Worm (Caenorhabditis elegans) whole organism, L4 larva: ENCODE results near the gene nhr-39.

Source experiments
- F44E2.7 ChIP-seq: fragments of 200-800 bp; sonication (Bioruptor generic); IDR thresholded peaks from 2 replicates; pipeline ENCODE4 v2.1.2; 2022; ENCODE audit warnings: missing genetic modification characterization, missing compliant biosample characterization
- Y105C5A.15 ChIP-seq: fragments of 200-800 bp; sonication (Bioruptor generic); IDR thresholded peaks from 2 replicates; pipeline ENCODE4 v1.3.6; 2022; ENCODE audit warnings: missing genetic modification characterization, missing compliant biosample characterization
- aha-1 ChIP-seq: fragments of 150-350 bp; peaks from one replicate; lab custom pipeline; 2014; ENCODE audit warnings: missing biosample characterization, missing genetic modification characterization
- ama-1 ChIP-seq: fragments of 150-350 bp; optimal IDR thresholded peaks from 2 replicates; lab custom pipeline; 2014; ENCODE audit warnings: inconsistent platforms, mixed read lengths
- ceh-62 ChIP-seq: sonication (generic microtip); optimal IDR thresholded peaks from 2 replicates; lab custom pipeline; 2017; ENCODE audit warnings: missing biosample characterization, missing genetic modification characterization
- cey-2 ChIP-seq: sonication (generic microtip); optimal IDR thresholded peaks from 3 replicates; lab custom pipeline; 2017; ENCODE audit warnings: missing genetic modification characterization, mild to moderate bottlenecking, missing compliant biosample characterization, antibody characterized with exemption, borderline replicate concordance; ENCODE audit not compliant: insufficient read depth
- daf-12 ChIP-seq: fragments of 150-350 bp; optimal IDR thresholded peaks from 2 replicates; lab custom pipeline; 2014; ENCODE audit warnings: missing biosample characterization, missing genetic modification reagents, missing genetic modification characterization
- daf-19 ChIP-seq: fragments of 200-800 bp; sonication (Bioruptor generic); conservative IDR thresholded peaks from 2 replicates; pipeline ENCODE4 v1.3.6; 2022; ENCODE audit warnings: missing genetic modification characterization, missing compliant biosample characterization
- dmd-8 ChIP-seq: fragments of 200-800 bp; sonication (Bioruptor generic); IDR thresholded peaks from 2 replicates; pipeline ENCODE4 v1.3.6; 2022; ENCODE audit warnings: missing genetic modification characterization, missing compliant biosample characterization
- dmd-9 ChIP-seq: fragments of 200-800 bp; sonication (Bioruptor generic); IDR thresholded peaks from 2 replicates; pipeline ENCODE4 v1.3.6; 2022; ENCODE audit warnings: missing genetic modification reagents, missing genetic modification characterization, missing compliant biosample characterization
- egl-27 ChIP-seq: sonication (generic microtip); optimal IDR thresholded peaks from 3 replicates; lab custom pipeline; 2017; ENCODE audit warnings: missing biosample characterization, missing genetic modification reagents, missing genetic modification characterization
- egl-43 ChIP-seq: fragments of 200-800 bp; sonication (Bioruptor generic); IDR thresholded peaks from 2 replicates; pipeline ENCODE4 v1.3.6; 2022; ENCODE audit warnings: missing genetic modification reagents, missing genetic modification characterization, missing compliant biosample characterization
- gei-8 ChIP-seq: fragments of 200-800 bp; sonication (Bioruptor generic); optimal IDR thresholded peaks from 2 replicates; lab custom pipeline; 2018; ENCODE audit warnings: mild to moderate bottlenecking, missing genetic modification characterization, missing compliant biosample characterization
- hlh-30 ChIP-seq: sonication (generic microtip); optimal IDR thresholded peaks from 2 replicates; lab custom pipeline; 2017; ENCODE audit warnings: antibody characterized with exemption, mild to moderate bottlenecking, missing genetic modification characterization, missing compliant biosample characterization; ENCODE audit not compliant: insufficient read depth
- hmg-1.1 ChIP-seq: fragments of 200-800 bp; sonication (Bioruptor generic); IDR thresholded peaks from 2 replicates; pipeline ENCODE4 v1.3.6; 2022; ENCODE audit warnings: missing genetic modification reagents, missing genetic modification characterization, missing compliant biosample characterization
- lim-7 ChIP-seq: fragments of 200-800 bp; sonication (Bioruptor generic); IDR thresholded peaks from 2 replicates; pipeline ENCODE4 v1.3.6; 2022; ENCODE audit warnings: missing genetic modification characterization, missing compliant biosample characterization
- lin-13 ChIP-seq: fragments of 150-350 bp; optimal IDR thresholded peaks from 2 replicates; lab custom pipeline; 2014; ENCODE audit warnings: missing biosample characterization, missing genetic modification reagents, missing genetic modification characterization
- lin-29 ChIP-seq: fragments of 200-800 bp; sonication (Bioruptor generic); IDR thresholded peaks from 2 replicates; pipeline ENCODE4 v1.3.6; 2022; ENCODE audit warnings: missing genetic modification reagents, missing genetic modification characterization, missing compliant biosample characterization
- lir-3 ChIP-seq: sonication (generic microtip); optimal IDR thresholded peaks from 2 replicates; lab custom pipeline; 2016; ENCODE audit warnings: mild to moderate bottlenecking, missing genetic modification characterization, missing compliant biosample characterization
- madf-5 ChIP-seq, 2 experiments: fragments of 200-800 bp; sonication (Bioruptor generic); IDR thresholded peaks; 2 replicates each; pipeline ENCODE4 v1.3.6; 2022; ENCODE audit warnings: missing compliant biosample characterization in 2 of 2, missing genetic modification characterization in 2 of 2
- madf-9 ChIP-seq: fragments of 200-800 bp; sonication (Bioruptor generic); conservative IDR thresholded peaks from 2 replicates; pipeline ENCODE4 v1.3.6; 2022; ENCODE audit warnings: missing genetic modification reagents, missing genetic modification characterization, missing compliant biosample characterization
- mep-1 ChIP-seq: fragments of 150-350 bp; sonication (generic microtip); optimal IDR thresholded peaks from 3 replicates; lab custom pipeline; 2014; ENCODE audit warnings: missing biosample characterization, missing genetic modification characterization
- nhr-10 ChIP-seq: fragments of 150-350 bp; optimal IDR thresholded peaks from 2 replicates; lab custom pipeline; 2014; ENCODE audit warnings: missing biosample characterization, missing genetic modification characterization
- nhr-11 ChIP-seq: fragments of 150-350 bp; optimal IDR thresholded peaks from 2 replicates; lab custom pipeline; 2014; ENCODE audit warnings: missing biosample characterization, missing genetic modification characterization
- nhr-25 ChIP-seq: sonication (generic microtip); optimal IDR thresholded peaks from 2 replicates; lab custom pipeline; 2017; ENCODE audit warnings: missing genetic modification characterization, mild to moderate bottlenecking, missing compliant biosample characterization, antibody characterized with exemption, moderate library complexity, borderline replicate concordance; ENCODE audit not compliant: insufficient read depth
- nhr-42 ChIP-seq: fragments of 200-800 bp; sonication (Bioruptor generic); IDR thresholded peaks from 2 replicates; pipeline ENCODE4 v1.3.6; 2022; ENCODE audit warnings: missing genetic modification characterization, missing compliant biosample characterization
- nhr-6 ChIP-seq: fragments of 150-350 bp; optimal IDR thresholded peaks from 2 replicates; lab custom pipeline; 2014; ENCODE audit warnings: missing biosample characterization, missing genetic modification characterization
- pha-4 ChIP-seq, 2 experiments: fragments of 150-350 bp in 1 of 2; fragments of 200-800 bp in 1 of 2; sonication (Bioruptor generic) in 1 of 2; IDR thresholded peaks in 1 of 2; optimal IDR thresholded peaks in 1 of 2; 2 replicates each; pipeline versions ENCODE4 v1.3.6 to Lab custom; 2014 to 2022; ENCODE audit warnings: missing genetic modification characterization in 2 of 2, missing genetic modification reagents in 2 of 2, missing biosample characterization in 1 of 2, missing compliant biosample characterization in 1 of 2
- rbr-2 ChIP-seq: sonication (generic microtip); optimal IDR thresholded peaks from 2 replicates; lab custom pipeline; 2016; ENCODE audit warnings: missing genotype, missing genetic modification characterization, missing compliant biosample characterization
- saeg-2 ChIP-seq: fragments of 200-800 bp; sonication (Bioruptor generic); IDR thresholded peaks from 2 replicates; pipeline ENCODE4 v1.3.6; 2022; ENCODE audit warnings: missing genetic modification reagents, missing genetic modification characterization, missing compliant biosample characterization
- sdz-12 ChIP-seq: fragments of 200-800 bp; sonication (Bioruptor generic); optimal IDR thresholded peaks from 2 replicates; lab custom pipeline; 2018; ENCODE audit warnings: mild to moderate bottlenecking, missing genetic modification characterization, missing compliant biosample characterization
- set-16 ChIP-seq: fragments of 200-800 bp; sonication (Bioruptor generic); IDR thresholded peaks from 2 replicates; pipeline ENCODE4 v1.3.6; 2022; ENCODE audit warnings: missing genetic modification reagents, missing genetic modification characterization, missing compliant biosample characterization
- snpc-1.2 ChIP-seq: fragments of 200-800 bp; sonication (Bioruptor generic); IDR thresholded peaks from 2 replicates; pipeline ENCODE4 v1.3.6; 2022; ENCODE audit warnings: missing genetic modification reagents, missing genetic modification characterization, missing compliant biosample characterization
- snpc-4 ChIP-seq: fragments of 150-350 bp; optimal IDR thresholded peaks from 2 replicates; lab custom pipeline; 2014; ENCODE audit warnings: missing biosample characterization, missing genetic modification characterization
- unc-130 ChIP-seq: sonication (generic microtip); optimal IDR thresholded peaks from 2 replicates; lab custom pipeline; 2016; ENCODE audit warnings: missing genetic modification reagents, missing genetic modification characterization, missing compliant biosample characterization
- unc-39 ChIP-seq: sonication (generic microtip); optimal IDR thresholded peaks from 2 replicates; lab custom pipeline; 2017; ENCODE audit warnings: missing biosample characterization, missing genetic modification characterization
- unc-62 ChIP-seq, 3 experiments: fragments of 150-350 bp in 1 of 3; sonication (generic microtip); optimal IDR thresholded peaks in 2 of 3; peaks in 1 of 3; 1 replicate in 1 of 3; 2 replicates in 2 of 3; lab custom pipeline; 2014 to 2017; ENCODE audit warnings: missing biosample characterization in 3 of 3, missing genetic modification characterization in 3 of 3, missing genetic modification reagents in 3 of 3, missing genotype in 1 of 3
- vab-7 ChIP-seq: fragments of 200-800 bp; sonication (Bioruptor generic); IDR thresholded peaks from 2 replicates; pipeline ENCODE4 v1.3.6; 2022; ENCODE audit warnings: missing genetic modification reagents, missing genetic modification characterization, missing compliant biosample characterization
- zag-1 ChIP-seq: fragments of 150-350 bp; optimal IDR thresholded peaks from 2 replicates; lab custom pipeline; 2014; ENCODE audit warnings: missing biosample characterization, missing genetic modification characterization
- zfp-2 ChIP-seq: sonication (generic microtip); optimal IDR thresholded peaks from 2 replicates; lab custom pipeline; 2016; ENCODE audit warnings: mild to moderate bottlenecking, missing genetic modification characterization, missing compliant biosample characterization
- zip-2 ChIP-seq: fragments of 150-350 bp; optimal IDR thresholded peaks from 2 replicates; lab custom pipeline; 2014; ENCODE audit warnings: missing biosample characterization, missing genetic modification characterization

The nhr-39 gene

ce11 chrV:9291919-9292318 lies 11.2 kb upstream of the nhr-39 start, which contains the start of gene ZK682.7:
Gene ZK682.7, minus strand, starts transcription at chrV:9292165.
- TF ChIP-seq daf-12 (tag; lab: Kevin White, UChicago) (no peak), egl-27 (tag; lab: Kevin White, UChicago) (no peak), ceh-62 (tag; lab: Kevin White, UChicago) (no peak), sdz-12 (GFP tag; lab: Kevin White, UChicago) (no peak), hlh-30 (tag; lab: Kevin White, UChicago) (no peak), nhr-6 (no peak), snpc-4 (no peak), daf-19 (GFP tag; lab: Robert Waterston, UW) (no peak), zfp-2 (tag; lab: Kevin White, UChicago) (no peak), ama-1 (lab: Kevin White, UChicago) (no peak), nhr-42 (no peak), cey-2 (no peak), lin-29 (no peak), mep-1 (tag; lab: Kevin White, UChicago) (no peak), lin-13 (GFP tag; lab: Kevin White, UChicago) (no peak), saeg-2 (GFP tag; lab: Robert Waterston, UW) (no peak), nhr-10 (tag; lab: Kevin White, UChicago) (no peak), aha-1 (no peak)
- TF ChIP-seq, all 104 proteins: peak for 0

- TF ChIP-seq rbr-2 (tag; lab: Kevin White, UChicago) (peak; percentile 43), hmg-1.1 (GFP tag; lab: Robert Waterston, UW) (peak; percentile 33; the same call in 1 of the 2 replicates), Y105C5A.15 (GFP tag; lab: Robert Waterston, UW) (no peak), lim-7 (GFP tag; lab: Robert Waterston, UW) (no peak), dmd-9 (no peak), set-16 (GFP tag; lab: Robert Waterston, UW) (peak; percentile 98), vab-7 (GFP tag; lab: Robert Waterston, UW) (0 out of 2 replicates have a peak, but pooled peaks have one; percentile 5), egl-43 (GFP tag; lab: Robert Waterston, UW) (peak; percentile 86), madf-5 (GFP tag; IDR thresholded peaks at IDR 0.05; lab: Robert Waterston, UW) (peak in 1 of 2 experiments; percentile 62; a peak in 1 of 4 replicates), madf-9 (GFP tag; lab: Robert Waterston, UW) (no peak), sdz-12 (GFP tag; lab: Kevin White, UChicago) (no peak), unc-39 (tag; lab: Kevin White, UChicago) (no peak), zag-1 (tag; lab: Kevin White, UChicago) (no peak), snpc-4 (no peak)
- TF ChIP-seq, all 104 proteins: peak for 6
Measured at ce11 chrV:9293359-9293758, 9.8 kb upstream of the nhr-39 start.

- TF ChIP-seq unc-130 (GFP tag; lab: Kevin White, UChicago) (no peak), gei-8 (GFP tag; lab: Kevin White, UChicago) (no peak), unc-62 (GFP tag; optimal IDR thresholded peaks at IDR 0.05 in 1 of 2; lab: Kevin White, UChicago) (peak in 1 of 2 experiments; percentile 87), unc-62 (tag; optimal IDR thresholded peaks at IDR 0.05; lab: Kevin White, UChicago) (no peak), lir-3 (tag; lab: Kevin White, UChicago) (no peak), pha-4 (GFP tag; IDR thresholded peaks at IDR 0.05; lab: Robert Waterston, UW) (no peak), pha-4 (tag; optimal IDR thresholded peaks at IDR 0.05; lab: Kevin White, UChicago) (no peak)
Measured at ce11 chrV:9295581-9295980, 7.5 kb upstream of the nhr-39 start.

- TF ChIP-seq zip-2 (tag; lab: Kevin White, UChicago) (no peak), nhr-11 (tag; lab: Kevin White, UChicago) (no peak), nhr-25 (tag; lab: Kevin White, UChicago) (no peak), daf-19 (GFP tag; lab: Robert Waterston, UW) (no peak), snpc-1.2 (no peak), F44E2.7 (GFP tag; lab: Robert Waterston, UW) (no peak), dmd-8 (no peak), cey-2 (no peak)
Measured at ce11 chrV:9297332-9297731, 5.8 kb upstream of the nhr-39 start, which contains the start of gene F44A2.5. Gene F44A2.5, plus strand, starts transcription at chrV:9297632.
